Fruit fly (Drosophila melanogaster) whole organism, prepupa: ENCODE results near the gene CG12402.
A peak's percentile ranks its signal among the peaks of the same experiment; 100 is the strongest.

Experiments used
- CG3919 ChIP-seq: fragments of 200-800 bp; sonication (Bioruptor generic); optimal IDR thresholded peaks from 3 replicates; lab custom pipeline; 2016; ENCODE audit warnings: missing biosample characterization, missing genetic modification characterization
- CG6854 ChIP-seq: fragments of 200-800 bp; sonication (Bioruptor generic); optimal IDR thresholded peaks from 2 replicates; lab custom pipeline; 2017; ENCODE audit warnings: missing biosample characterization, mild to moderate bottlenecking, missing genetic modification characterization
- Hr39 ChIP-seq: fragments of 200-800 bp; sonication (Bioruptor generic); optimal IDR thresholded peaks from 2 replicates; lab custom pipeline; 2016; ENCODE audit warnings: missing biosample characterization, missing genetic modification characterization
- Lpt ChIP-seq: fragments of 200-800 bp; sonication (Bioruptor generic); optimal IDR thresholded peaks from 3 replicates; lab custom pipeline; 2016; ENCODE audit warnings: missing biosample characterization, missing genetic modification characterization
- Sox102F ChIP-seq: fragments of 200-800 bp; sonication (Bioruptor generic); optimal IDR thresholded peaks from 2 replicates; lab custom pipeline; 2016; ENCODE audit warnings: missing biosample characterization, mild to moderate bottlenecking, missing genetic modification characterization
- Sox15 ChIP-seq: fragments of 200-800 bp; sonication (Bioruptor generic); optimal IDR thresholded peaks from 3 replicates; lab custom pipeline; 2016; ENCODE audit warnings: missing biosample characterization, missing genetic modification characterization
- achi ChIP-seq: fragments of 200-800 bp; sonication (Bioruptor generic); optimal IDR thresholded peaks from 3 replicates; lab custom pipeline; 2016; ENCODE audit warnings: missing biosample characterization, missing genetic modification characterization

DNA sequence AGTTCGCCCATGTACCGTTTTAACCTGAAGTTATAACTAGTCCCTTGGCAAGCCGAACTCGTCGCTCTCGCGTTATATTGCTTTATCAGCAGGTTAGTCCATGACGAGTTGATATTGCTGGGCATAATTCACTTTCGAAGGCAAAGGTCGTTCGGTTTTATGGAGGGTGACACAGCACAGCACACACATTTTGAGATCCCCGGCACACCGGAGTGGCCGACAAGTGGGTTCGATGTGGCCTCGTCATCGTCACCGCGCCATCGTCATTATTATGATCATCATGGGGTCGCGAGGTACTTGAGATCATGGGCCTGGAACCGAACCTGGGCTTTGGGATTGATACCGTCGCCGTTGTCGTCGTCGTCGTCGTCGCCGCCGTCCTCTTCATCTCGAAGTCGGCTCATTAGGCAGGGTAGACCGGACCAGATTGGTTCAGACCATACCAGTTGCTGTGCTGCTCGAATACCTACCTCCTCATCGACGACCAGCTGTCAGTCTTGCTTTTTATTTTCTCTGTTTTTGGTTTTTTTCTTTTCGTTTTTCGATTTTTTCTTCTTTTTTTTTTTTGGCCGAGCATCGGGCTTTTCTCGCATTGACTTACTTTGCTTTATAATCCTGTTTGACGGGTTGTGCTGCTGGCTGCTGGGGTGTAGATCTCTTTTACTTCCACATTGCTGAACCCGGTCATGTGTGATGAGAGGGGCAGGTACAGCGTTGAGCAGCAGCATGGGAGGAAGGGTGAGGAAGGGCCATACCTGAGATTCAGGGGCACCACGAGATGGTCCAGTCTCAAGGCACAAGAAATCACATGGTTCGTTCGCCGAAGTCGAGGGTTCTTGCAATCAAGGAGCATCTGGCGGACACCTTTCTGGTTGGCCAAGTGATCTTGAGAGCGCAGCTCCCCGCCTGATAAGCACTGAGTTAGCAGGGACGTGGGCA lies 46.8 kb downstream of the CG12402 start:
- TF ChIP-seq Sox102F (GFP tag; lab: Kevin White, UChicago) = peak; percentile 66
- TF ChIP-seq Lpt (GFP tag; lab: Kevin White, UChicago) = peak; percentile 94
- no peak for TF ChIP-seq Sox15 (GFP tag; lab: Kevin White, UChicago)
- TF ChIP-seq Hr39 = no peak
- TF ChIP-seq CG3919 = peak; percentile 76
- peak; percentile 79 for TF ChIP-seq achi (GFP tag; lab: Kevin White, UChicago)
- TF ChIP-seq CG6854 = peak; percentile 97
